Fruit fly (Drosophila melanogaster): ENCODE results near the gene Arl2.

The Arl2 gene

dm6 chr3R:8336012-8336567 lies 4.8 kb upstream of the Arl2 start (continued):
- TF ChIP-seq CG3065 (GFP tag; optimal IDR thresholded peaks at IDR 0.05) (no peak), ind (GFP tag; optimal IDR thresholded peaks at IDR 0.05) (no peak), Awh (GFP tag; IDR thresholded peaks at IDR 0.05) (no peak), CG42726 (GFP tag; IDR thresholded peaks at IDR 0.05; ENCODE audit: partially characterized antibody) (no peak), p53 (GFP tag; optimal IDR thresholded peaks at IDR 0.05) (no peak), dimm (GFP tag; IDR thresholded peaks at IDR 0.05) (no peak), trh (GFP tag; optimal IDR thresholded peaks at IDR 0.05) (no peak), dmrt99B (tag; optimal IDR thresholded peaks at IDR 0.05) (no peak), Lpt (GFP tag; optimal IDR thresholded peaks at IDR 0.05) (no peak), Side (GFP tag; optimal IDR thresholded peaks at IDR 0.05) (no peak), MBD-R2 (GFP tag; IDR thresholded peaks at IDR 0.05) (no peak), Med (GFP tag) (no peak), bsh (GFP tag; optimal IDR thresholded peaks at IDR 0.05) (peak in 1 of 2 experiments; percentile 1), D19A (tag; optimal IDR thresholded peaks at IDR 0.05) (peak; percentile 17), CG12236 (GFP tag; optimal IDR thresholded peaks at IDR 0.05) (no peak), CG11504 (tag; optimal IDR thresholded peaks at IDR 0.05) (no peak), Gug (GFP tag; IDR thresholded peaks at IDR 0.05) (no peak), bab2 (GFP tag; optimal IDR thresholded peaks at IDR 0.05) (no peak), CG34376 (GFP tag; optimal IDR thresholded peaks at IDR 0.05) (no peak), CG13624 (GFP tag; optimal IDR thresholded peaks at IDR 0.05) (no peak), CG3995 (GFP tag; optimal IDR thresholded peaks at IDR 0.05) (no peak), peb (GFP tag; IDR thresholded peaks at IDR 0.05) (no peak), CG18011 (GFP tag; optimal IDR thresholded peaks at IDR 0.05) (no peak), CG18262 (tag; optimal IDR thresholded peaks at IDR 0.05) (peak; percentile 51), her (GFP tag; optimal IDR thresholded peaks at IDR 0.05) (no peak), ac (GFP tag; optimal IDR thresholded peaks at IDR 0.05) (no peak), gem (tag; optimal IDR thresholded peaks at IDR 0.05) (no peak), Dp (GFP tag; optimal IDR thresholded peaks at IDR 0.05) (no peak), CG9727 (GFP tag; optimal IDR thresholded peaks at IDR 0.05) (peak; percentile 62), cas (GFP tag; IDR thresholded peaks at IDR 0.05) (no peak), CG15011 (GFP tag; optimal IDR thresholded peaks at IDR 0.05) (no peak), pzg (GFP tag; optimal IDR thresholded peaks at IDR 0.05) (no peak), CG12391 (tag; optimal IDR thresholded peaks at IDR 0.05) (peak; percentile 48), H2.0 (GFP tag; IDR thresholded peaks at IDR 0.05) (no peak), CG10979 (tag; optimal IDR thresholded peaks at IDR 0.05) (peak; percentile 44), klu (GFP tag; IDR thresholded peaks at IDR 0.05) (no peak), NK7.1 (GFP tag; optimal IDR thresholded peaks at IDR 0.05) (no peak), Ptx1 (GFP tag; IDR thresholded peaks at IDR 0.05) (no peak), ato (GFP tag; IDR thresholded peaks at IDR 0.05; ENCODE audit: partially characterized antibody) (no peak), Dek (tag; optimal IDR thresholded peaks at IDR 0.05) (no peak), z (GFP tag; IDR thresholded peaks at IDR 0.05) (no peak), CG15269 (tag; optimal IDR thresholded peaks at IDR 0.05) (no peak), CG15696 (tag; optimal IDR thresholded peaks at IDR 0.05) (peak; percentile 84), HLH3B (GFP tag; IDR thresholded peaks at IDR 0.05) (no peak), ro (GFP tag; IDR thresholded peaks at IDR 0.05) (no peak), Vsx1 (GFP tag; optimal IDR thresholded peaks at IDR 0.05) (no peak), NfI (GFP tag; optimal IDR thresholded peaks at IDR 0.05) (no peak), ara (GFP tag; IDR thresholded peaks at IDR 0.05) (no peak), CrebB (tag; optimal IDR thresholded peaks at IDR 0.05) (no peak), CoRest (tag; optimal IDR thresholded peaks at IDR 0.05) (peak; percentile 25), CG10366 (GFP tag; IDR thresholded peaks at IDR 0.05) (no peak)

Measured in whole organism, embryonic.